ENCODE assay signal across 1 worm cellular context in genomic region chrX:17633166-17633565, ce11.
TF ChIP-seq lines count a peak whose summit lies in the region.

No protein-coding gene starts in this region.

TF ChIP-seq in whole organism, L1 larva, 84 proteins besides CTCF, POLR2A, EP300 and RAD21 (continued from another document):
- TF ChIP-seq skn-1 (tag; optimal IDR thresholded peaks at IDR 0.05; lab: Kevin White, UChicago) = no peak
- no peak for TF ChIP-seq pqm-1 (tag; optimal IDR thresholded peaks at IDR 0.05; lab: Kevin White, UChicago)
- no peak for TF ChIP-seq pax-3 (tag; optimal IDR thresholded peaks at IDR 0.05; lab: Kevin White, UChicago)
- peak; percentile 12 for TF ChIP-seq swsn-7 (tag; optimal IDR thresholded peaks at IDR 0.05; lab: Kevin White, UChicago)
- no peak for TF ChIP-seq C04F5.9 (tag; optimal IDR thresholded peaks at IDR 0.05; lab: Kevin White, UChicago)
- no peak for TF ChIP-seq nhr-76 (tag; optimal IDR thresholded peaks at IDR 0.05; lab: Kevin White, UChicago)
- TF ChIP-seq nhr-237 (tag; optimal IDR thresholded peaks at IDR 0.05; lab: Kevin White, UChicago) = no peak
- peak; percentile 10 for TF ChIP-seq mep-1 (tag; optimal IDR thresholded peaks at IDR 0.05; lab: Kevin White, UChicago)
- TF ChIP-seq ztf-11 (tag; optimal IDR thresholded peaks at IDR 0.05; lab: Kevin White, UChicago) = no peak
- no peak for TF ChIP-seq efl-3 (GFP tag; optimal IDR thresholded peaks at IDR 0.05; lab: Kevin White, UChicago)
- peak in 1 of 2 experiments; percentile 91 for TF ChIP-seq mdl-1 (tag; optimal IDR thresholded peaks at IDR 0.05; lab: Kevin White, UChicago)
- no peak for TF ChIP-seq jun-1 (tag; optimal IDR thresholded peaks at IDR 0.05; lab: Kevin White, UChicago)
- no peak for TF ChIP-seq ceh-88 (GFP tag; IDR thresholded peaks at IDR 0.05; lab: Robert Waterston, UW)
- peak; percentile 72 for TF ChIP-seq nhr-90 (tag; optimal IDR thresholded peaks at IDR 0.05; lab: Kevin White, UChicago; ENCODE audit: poor library complexity)
- no peak for TF ChIP-seq sptf-1 (tag; optimal IDR thresholded peaks at IDR 0.05; lab: Kevin White, UChicago)
- no peak for TF ChIP-seq pag-3 (tag; optimal IDR thresholded peaks at IDR 0.05; lab: Kevin White, UChicago; ENCODE audit: borderline replicate concordance, insufficient read depth)
- TF ChIP-seq tbx-2 (tag; optimal IDR thresholded peaks at IDR 0.05; lab: Kevin White, UChicago) = peak; percentile 42
- TF ChIP-seq ama-1 (optimal IDR thresholded peaks at IDR 0.05; lab: Kevin White, UChicago) = no peak
- TF ChIP-seq ceh-90 (tag; optimal IDR thresholded peaks at IDR 0.05; lab: Kevin White, UChicago) = no peak
- TF ChIP-seq ces-1 (GFP tag; optimal IDR thresholded peaks at IDR 0.05; lab: Kevin White, UChicago) = no peak
- no peak for TF ChIP-seq dsc-1 (tag; optimal IDR thresholded peaks at IDR 0.05; lab: Kevin White, UChicago)
TF ChIP-seq in whole organism, L1 larva: peak in this region for 22.
